Worm (Caenorhabditis elegans) whole organism, L3 larva: Measurements from ENCODE around the gene ekl-5.

ENCODE experiments used
- R02D3.7 ChIP-seq: fragments of 150-350 bp; optimal IDR thresholded peaks from 2 replicates; lab custom pipeline; 2014; ENCODE audit warnings: missing biosample characterization, missing genetic modification characterization
- aly-2 ChIP-seq: fragments of 150-350 bp; optimal IDR thresholded peaks from 2 replicates; lab custom pipeline; 2014; ENCODE audit warnings: missing biosample characterization, missing genetic modification characterization
- ceh-16 ChIP-seq: sonication (generic microtip); optimal IDR thresholded peaks from 2 replicates; lab custom pipeline; 2017; ENCODE audit warnings: missing biosample characterization, missing genetic modification characterization
- ceh-28 ChIP-seq: fragments of 150-350 bp; optimal IDR thresholded peaks from 2 replicates; lab custom pipeline; 2014; ENCODE audit warnings: missing biosample characterization, missing genetic modification reagents, missing genetic modification characterization
- ceh-82 ChIP-seq: fragments of 150-350 bp; optimal IDR thresholded peaks from 2 replicates; lab custom pipeline; 2014; ENCODE audit warnings: missing biosample characterization, missing genetic modification characterization
- ceh-9 ChIP-seq: sonication (generic microtip); optimal IDR thresholded peaks from 2 replicates; lab custom pipeline; 2018; ENCODE audit warnings: missing biosample characterization, missing genetic modification characterization
- daf-12 ChIP-seq: fragments of 150-350 bp; optimal IDR thresholded peaks from 2 replicates; lab custom pipeline; 2014; ENCODE audit warnings: missing biosample characterization, missing genetic modification reagents, missing genetic modification characterization
- egl-27 ChIP-seq: sonication (generic microtip); optimal IDR thresholded peaks from 4 replicates; lab custom pipeline; 2017; ENCODE audit warnings: missing biosample characterization, missing genetic modification reagents, missing genetic modification characterization
- egl-5 ChIP-seq: fragments of 150-350 bp; optimal IDR thresholded peaks from 2 replicates; lab custom pipeline; 2017; ENCODE audit warnings: missing biosample characterization, missing genetic modification reagents, missing genetic modification characterization, inconsistent platforms
- elt-2 ChIP-seq: sonication (generic microtip); optimal IDR thresholded peaks from 2 replicates; lab custom pipeline; 2016; ENCODE audit warnings: missing genetic modification reagents, mild to moderate bottlenecking, missing genetic modification characterization, missing compliant biosample characterization
- elt-3 ChIP-seq, 3 experiments: fragments of 150-350 bp in 1 of 3; sonication (generic microtip) in 2 of 3; optimal IDR thresholded peaks; 2 replicates in 2 of 3; 4 replicates in 1 of 3; lab custom pipeline; 2014 to 2017; ENCODE audit warnings: missing biosample characterization in 3 of 3, missing genetic modification characterization in 3 of 3
- eor-1 ChIP-seq, 2 experiments: fragments of 150-350 bp; optimal IDR thresholded peaks; 2 replicates each; lab custom pipeline; 2014 to 2018; ENCODE audit warnings: missing biosample characterization in 2 of 2, missing genetic modification characterization in 2 of 2
- fkh-10 ChIP-seq: sonication (generic microtip); optimal IDR thresholded peaks from 2 replicates; lab custom pipeline; 2017; ENCODE audit warnings: missing biosample characterization, missing genetic modification reagents, missing genetic modification characterization
- hmg-11 ChIP-seq: sonication (generic microtip); optimal IDR thresholded peaks from 2 replicates; lab custom pipeline; 2016; ENCODE audit warnings: missing genetic modification characterization, missing compliant biosample characterization
- lin-15B ChIP-seq: fragments of 150-350 bp; optimal IDR thresholded peaks from 2 replicates; lab custom pipeline; 2014; ENCODE audit warnings: missing biosample characterization, missing genetic modification characterization
- lsy-12 ChIP-seq: sonication (generic microtip); optimal IDR thresholded peaks from 2 replicates; lab custom pipeline; 2016; ENCODE audit warnings: mild to moderate bottlenecking, missing genetic modification characterization, missing compliant biosample characterization
- mml-1 ChIP-seq: fragments of 150-350 bp; sonication (generic microtip); optimal IDR thresholded peaks from 3 replicates; lab custom pipeline; 2014; ENCODE audit warnings: missing biosample characterization, missing genetic modification characterization
- nfya-1 ChIP-seq: sonication (generic microtip); optimal IDR thresholded peaks from 2 replicates; lab custom pipeline; 2017; ENCODE audit warnings: missing genetic modification characterization, mild to moderate bottlenecking, missing compliant biosample characterization, antibody characterized with exemption, moderate library complexity; ENCODE audit not compliant: insufficient read depth
- nhr-11 ChIP-seq: fragments of 150-350 bp; optimal IDR thresholded peaks from 2 replicates; lab custom pipeline; 2014; ENCODE audit warnings: missing biosample characterization, missing genetic modification characterization
- nhr-23 ChIP-seq: fragments of 150-350 bp; optimal IDR thresholded peaks from 2 replicates; lab custom pipeline; 2014; ENCODE audit warnings: missing biosample characterization, missing genetic modification reagents, missing genetic modification characterization
- nhr-237 ChIP-seq: fragments of 150-350 bp; optimal IDR thresholded peaks from 2 replicates; lab custom pipeline; 2014; ENCODE audit warnings: missing biosample characterization, missing genetic modification characterization
- nhr-28 ChIP-seq: fragments of 150-350 bp; optimal IDR thresholded peaks from 2 replicates; lab custom pipeline; 2014; ENCODE audit warnings: missing biosample characterization, missing genetic modification characterization
- nhr-43 ChIP-seq: sonication (generic microtip); optimal IDR thresholded peaks from 2 replicates; lab custom pipeline; 2016; ENCODE audit warnings: mild to moderate bottlenecking, missing genetic modification characterization, missing compliant biosample characterization; ENCODE audit not compliant: poor library complexity, severe bottlenecking
- nhr-67 ChIP-seq: fragments of 150-350 bp; optimal IDR thresholded peaks from 2 replicates; lab custom pipeline; 2014; ENCODE audit warnings: missing biosample characterization, missing genetic modification characterization
- nhr-76 ChIP-seq: fragments of 150-350 bp; sonication (generic microtip); optimal IDR thresholded peaks from 5 replicates; lab custom pipeline; 2014; ENCODE audit warnings: missing biosample characterization, missing genetic modification characterization
- nhr-77 ChIP-seq: fragments of 150-350 bp; optimal IDR thresholded peaks from 2 replicates; lab custom pipeline; 2014; ENCODE audit warnings: missing biosample characterization, missing genetic modification characterization
- pha-4 ChIP-seq: fragments of 150-350 bp; optimal IDR thresholded peaks from 2 replicates; lab custom pipeline; 2014; ENCODE audit warnings: missing biosample characterization, missing genetic modification reagents, missing genetic modification characterization
- pqm-1 ChIP-seq: fragments of 150-350 bp; optimal IDR thresholded peaks from 2 replicates; lab custom pipeline; 2017; ENCODE audit warnings: missing biosample characterization, missing genetic modification characterization, inconsistent platforms
- sea-2 ChIP-seq: fragments of 150-350 bp; sonication (generic microtip); optimal IDR thresholded peaks from 4 replicates; lab custom pipeline; 2014; ENCODE audit warnings: missing biosample characterization, missing genetic modification reagents, missing genetic modification characterization
- tbx-2 ChIP-seq: sonication (generic microtip); optimal IDR thresholded peaks from 2 replicates; lab custom pipeline; 2016; ENCODE audit warnings: mild to moderate bottlenecking, missing genetic modification characterization, missing compliant biosample characterization
- unc-39 ChIP-seq: sonication (generic microtip); optimal IDR thresholded peaks from 4 replicates; lab custom pipeline; 2017; ENCODE audit warnings: missing biosample characterization, missing genetic modification characterization
- unc-62 ChIP-seq: fragments of 150-350 bp; sonication (generic microtip); optimal IDR thresholded peaks from 4 replicates; lab custom pipeline; 2014; ENCODE audit warnings: missing biosample characterization, missing genetic modification reagents, missing genetic modification characterization
- zag-1 ChIP-seq: fragments of 150-350 bp; optimal IDR thresholded peaks from 2 replicates; lab custom pipeline; 2014; ENCODE audit warnings: missing biosample characterization, missing genetic modification characterization
- ztf-4 ChIP-seq: fragments of 150-350 bp; optimal IDR thresholded peaks from 2 replicates; lab custom pipeline; 2014; ENCODE audit warnings: missing biosample characterization, missing genetic modification characterization

The ekl-5 gene

DNA sequence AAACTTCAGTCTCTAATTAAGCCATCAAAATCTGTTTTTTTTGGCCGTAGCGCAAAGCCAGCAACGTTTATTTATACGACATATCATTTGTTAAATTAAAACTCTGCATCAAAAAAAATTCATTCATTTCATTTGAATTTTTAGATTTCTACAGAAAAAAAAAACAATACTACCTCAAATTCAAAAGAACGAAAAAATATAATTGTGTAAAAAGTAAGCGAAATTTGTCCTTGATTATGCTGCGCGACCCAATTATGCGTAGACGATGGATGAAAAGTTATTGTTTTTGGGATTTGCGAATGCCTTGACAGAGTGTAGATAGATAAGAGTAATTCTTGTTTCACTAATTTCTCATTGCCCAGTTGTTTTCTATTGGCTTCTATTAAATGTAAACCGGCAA, 46.2 kb upstream of the ekl-5 start, which contains the start of gene F48F7.3:
TSS of gene F48F7.3 (plus strand) at position 301 of the 400 bp plus-strand sequence.
- no peak for TF ChIP-seq ceh-9 (tag; lab: Kevin White, UChicago)
- TF ChIP-seq R02D3.7 = no peak
- TF ChIP-seq lin-15B (tag; lab: Kevin White, UChicago) = no peak
- TF ChIP-seq elt-3 (tag; optimal IDR thresholded peaks at IDR 0.05; lab: Kevin White, UChicago) = no peak
- TF ChIP-seq nhr-237 = no peak
- no peak for TF ChIP-seq fkh-10 (GFP tag; lab: Kevin White, UChicago)
- TF ChIP-seq unc-39 (tag; lab: Kevin White, UChicago) = no peak
- TF ChIP-seq ceh-28 (tag; lab: Kevin White, UChicago) = no peak
- TF ChIP-seq egl-5 (tag; lab: Kevin White, UChicago) = no peak
- TF ChIP-seq nhr-76 (tag; lab: Kevin White, UChicago) = no peak
- TF ChIP-seq aly-2 (tag; lab: Kevin White, UChicago) = no peak
- TF ChIP-seq nhr-77 (tag; lab: Kevin White, UChicago) = no peak
- TF ChIP-seq eor-1 (tag; optimal IDR thresholded peaks at IDR 0.05; lab: Kevin White, UChicago) = no peak
- no peak for TF ChIP-seq ztf-4
- no peak for TF ChIP-seq zag-1 (tag; lab: Kevin White, UChicago)
- no peak for TF ChIP-seq daf-12 (tag; lab: Kevin White, UChicago)
- TF ChIP-seq unc-62 = no peak

DNA sequence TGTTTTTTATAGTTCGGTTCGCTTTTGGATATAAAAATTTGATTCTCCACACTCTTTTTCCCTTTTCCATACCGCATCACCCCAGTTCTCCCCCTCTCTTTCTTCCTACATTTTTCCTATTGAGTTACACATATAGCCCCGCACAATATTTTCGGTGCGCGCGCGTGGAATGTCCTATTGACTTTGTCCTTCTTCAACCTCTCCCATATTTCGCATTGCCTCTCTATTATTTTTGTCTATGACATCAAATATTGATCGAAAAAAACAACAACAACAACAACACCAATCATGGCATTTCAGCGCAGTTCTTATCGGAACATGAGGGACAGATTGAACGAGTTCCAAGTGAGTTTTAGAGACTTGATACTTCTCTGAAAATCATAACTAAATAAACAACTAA, 42.9 kb upstream of the ekl-5 start, which contains the start of gene syx-2:
TSS of gene syx-2 (plus strand) at position 301 of the 400 bp plus-strand sequence.
- TF ChIP-seq nhr-23 (tag; lab: Kevin White, UChicago) = no peak
- TF ChIP-seq pha-4 (tag; lab: Kevin White, UChicago) = peak; percentile 57

- peak; percentile 54 for TF ChIP-seq pqm-1 (tag; lab: Kevin White, UChicago)
- TF ChIP-seq eor-1 (tag; optimal IDR thresholded peaks at IDR 0.05; lab: Kevin White, UChicago) = no peak
- no peak for TF ChIP-seq daf-12 (tag; lab: Kevin White, UChicago)
- TF ChIP-seq ceh-9 (tag; lab: Kevin White, UChicago) = no peak
- no peak for TF ChIP-seq nhr-28 (tag; lab: Kevin White, UChicago)
- TF ChIP-seq nhr-67 (tag; lab: Kevin White, UChicago) = no peak
- TF ChIP-seq nhr-43 (tag; lab: Kevin White, UChicago) = no peak
- no peak for TF ChIP-seq sea-2
- TF ChIP-seq elt-3 (tag; optimal IDR thresholded peaks at IDR 0.05; lab: Kevin White, UChicago) = no peak
- no peak for TF ChIP-seq aly-2 (tag; lab: Kevin White, UChicago)
- TF ChIP-seq nhr-11 = no peak
- TF ChIP-seq unc-62 = no peak
- TF ChIP-seq elt-2 = peak; percentile 44
These were observed 42.4 kb upstream of the ekl-5 start for ce11 chrX:13959383-13959782.

DNA sequence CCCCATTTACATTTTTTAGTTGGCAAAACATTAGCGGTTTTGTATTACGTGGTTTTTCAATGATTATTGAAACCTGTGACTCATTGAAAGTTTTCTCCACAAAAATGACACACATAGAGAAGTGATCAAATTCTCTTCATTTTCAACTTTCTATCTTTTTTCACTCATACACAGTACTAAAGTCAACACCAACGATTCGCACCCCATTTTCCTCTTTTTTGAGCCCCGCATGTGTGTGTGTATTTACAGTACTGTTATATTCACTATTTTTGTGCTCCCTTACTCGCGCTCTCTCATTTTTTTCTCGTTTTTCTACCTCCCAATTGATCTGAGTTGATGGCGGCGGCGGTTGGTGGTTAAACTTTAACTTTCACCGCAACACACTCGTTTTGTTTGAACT, 41.5 kb upstream of the ekl-5 start:
- TF ChIP-seq pha-4 (tag; lab: Kevin White, UChicago) (peak; percentile 90), hmg-11 (tag; lab: Kevin White, UChicago) (no peak), nhr-28 (tag; lab: Kevin White, UChicago) (no peak), lsy-12 (tag; lab: Kevin White, UChicago) (no peak), ceh-82 (tag; lab: Kevin White, UChicago) (no peak), ceh-16 (tag; lab: Kevin White, UChicago) (no peak), fkh-10 (GFP tag; lab: Kevin White, UChicago) (no peak)
- TF ChIP-seq, all 47 proteins: peak for 1

DNA sequence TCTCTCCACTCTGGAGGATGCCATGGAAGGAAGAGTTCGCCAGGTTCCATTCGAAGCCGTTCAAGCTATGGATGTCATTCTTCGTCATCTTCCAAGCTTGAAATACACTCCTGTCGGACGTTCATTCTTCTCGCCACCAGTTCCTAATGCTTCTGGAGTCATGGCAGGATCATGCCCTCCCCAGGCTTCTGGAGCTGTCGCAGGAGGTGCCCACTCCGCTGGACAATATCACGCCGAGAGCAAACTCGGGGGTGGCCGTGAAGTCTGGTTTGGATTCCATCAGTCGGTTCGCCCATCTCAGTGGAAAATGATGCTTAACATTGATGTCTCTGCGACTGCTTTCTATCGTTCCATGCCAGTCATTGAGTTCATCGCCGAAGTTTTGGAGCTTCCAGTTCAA, 35.4 kb upstream of the ekl-5 start:
- no peak for TF ChIP-seq mml-1
- TF ChIP-seq ceh-9 (tag; lab: Kevin White, UChicago) = no peak
- TF ChIP-seq nfya-1 (tag; lab: Kevin White, UChicago) = no peak
- no peak for TF ChIP-seq tbx-2 (tag; lab: Kevin White, UChicago)
- TF ChIP-seq R02D3.7 = no peak
- no peak for TF ChIP-seq egl-27 (tag; lab: Kevin White, UChicago)
- TF ChIP-seq ceh-28 (tag; lab: Kevin White, UChicago) = no peak
